Worm (Caenorhabditis elegans) whole organism, late embryonic: Measurements from ENCODE around the gene Y51A2D.1.

Experiments
- ceh-14 ChIP-seq: sonication (generic microtip); optimal IDR thresholded peaks from 2 replicates; lab custom pipeline; 2016; ENCODE audit warnings: missing genotype, missing genetic modification characterization, missing compliant biosample characterization
- ets-4 ChIP-seq: sonication (generic microtip); optimal IDR thresholded peaks from 2 replicates; lab custom pipeline; 2016; ENCODE audit warnings: missing genetic modification characterization, missing compliant biosample characterization
- hlh-30 ChIP-seq: sonication (generic microtip); optimal IDR thresholded peaks from 2 replicates; lab custom pipeline; 2017; ENCODE audit warnings: antibody characterized with exemption, missing genetic modification characterization, missing compliant biosample characterization; ENCODE audit not compliant: insufficient read depth
- nhr-11 ChIP-seq: fragments of 150-350 bp; optimal IDR thresholded peaks from 2 replicates; lab custom pipeline; 2014; ENCODE audit warnings: missing biosample characterization, missing genetic modification characterization
- pag-3 ChIP-seq: sonication (generic microtip); optimal IDR thresholded peaks from 2 replicates; lab custom pipeline; 2016; ENCODE audit warnings: missing compliant biosample characterization, missing genetic modification characterization, borderline replicate concordance
- pqm-1 ChIP-seq: sonication (generic microtip); optimal IDR thresholded peaks from 2 replicates; lab custom pipeline; 2016; ENCODE audit warnings: missing genetic modification characterization, missing compliant biosample characterization
- ref-2 ChIP-seq: sonication (generic microtip); optimal IDR thresholded peaks from 2 replicates; lab custom pipeline; 2016; ENCODE audit warnings: missing genetic modification characterization, missing compliant biosample characterization

- TF ChIP-seq ref-2 (tag; lab: Kevin White, UChicago) (no peak), ceh-14 (tag; lab: Kevin White, UChicago) (no peak), ets-4 (tag; lab: Kevin White, UChicago) (no peak), pag-3 (tag; lab: Kevin White, UChicago) (no peak), pqm-1 (tag; lab: Kevin White, UChicago) (no peak), nhr-11 (no peak), hlh-30 (tag; lab: Kevin White, UChicago) (no peak)
These were observed 18.3 kb upstream of the Y51A2D.1 start for ce11 chrV:18490284-18490832.
